Worm (Caenorhabditis elegans) whole organism, L1 larva: ENCODE measurements around the gene ZK287.7.

Source experiments
- C16A3.4 ChIP-seq: fragments of 150-350 bp; optimal IDR thresholded peaks from 2 replicates; lab custom pipeline; 2014; ENCODE audit warnings: missing biosample characterization, missing genetic modification characterization
- lin-14 ChIP-seq: fragments of 200-800 bp; sonication (Bioruptor generic); optimal IDR thresholded peaks from 2 replicates; lab custom pipeline; 2018; ENCODE audit warnings: mild to moderate bottlenecking, missing genetic modification characterization, moderate library complexity, missing compliant biosample characterization
- pqm-1 ChIP-seq: sonication (generic microtip); optimal IDR thresholded peaks from 3 replicates; lab custom pipeline; 2017; ENCODE audit warnings: missing biosample characterization, missing genetic modification characterization

- TF ChIP-seq C16A3.4 (tag; lab: Kevin White, UChicago) (no peak), lin-14 (no peak), pqm-1 (tag; lab: Kevin White, UChicago) (no peak)
These were observed 12.6 kb upstream of the ZK287.7 start for ce11 chrV:9680260-9680659.
